Worm (Caenorhabditis elegans): ENCODE measurements around the gene ins-21.

ins-21 gene

DNA sequence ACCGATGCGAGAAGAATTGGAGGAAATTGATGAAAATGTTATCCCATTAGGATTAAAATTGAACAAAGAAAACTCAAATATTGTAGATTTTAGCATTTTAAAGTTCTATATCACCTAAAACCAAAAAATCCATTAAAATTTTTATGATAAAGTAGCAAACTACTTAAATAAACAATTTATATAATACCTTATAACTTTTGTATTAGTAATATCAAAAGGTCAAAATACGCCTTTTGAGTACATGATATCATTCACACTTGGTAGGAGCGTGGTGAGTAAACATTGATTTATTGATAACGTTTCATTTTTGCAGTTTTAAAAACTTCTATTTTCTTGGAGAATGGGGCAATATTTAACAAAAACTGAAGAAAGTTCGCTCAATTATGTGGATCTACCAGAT is 22.5 kb upstream of the ins-21 start, which contains the start of gene C05B5.5:
TSS of gene C05B5.5 (plus strand) at position 301 of the 400 bp plus-strand sequence.
- TF ChIP-seq isw-1 (GFP tag; IDR thresholded peaks at IDR 0.05): no peak
- no peak for TF ChIP-seq elt-3 (tag; optimal IDR thresholded peaks at IDR 0.05)
- no peak for TF ChIP-seq unc-62 (GFP tag; optimal IDR thresholded peaks at IDR 0.05)
- no peak for TF ChIP-seq lin-15B (tag; optimal IDR thresholded peaks at IDR 0.05)
- no peak for TF ChIP-seq unc-98 (GFP tag; IDR thresholded peaks at IDR 0.05)
- TF ChIP-seq sptf-1 (tag; optimal IDR thresholded peaks at IDR 0.05): no peak
- TF ChIP-seq swsn-7 (tag; optimal IDR thresholded peaks at IDR 0.05): no peak
- TF ChIP-seq ceh-63 (GFP tag; optimal IDR thresholded peaks at IDR 0.05): no peak
- TF ChIP-seq elt-2 (tag; optimal IDR thresholded peaks at IDR 0.05): no peak
- no peak for TF ChIP-seq nhr-20 (tag; optimal IDR thresholded peaks at IDR 0.05)
- TF ChIP-seq ama-1 (optimal IDR thresholded peaks at IDR 0.05): no peak
- TF ChIP-seq nhr-85 (tag): no peak
- TF ChIP-seq nhr-19 (GFP tag; conservative IDR thresholded peaks at IDR 0.05): no peak
- TF ChIP-seq pag-3 (tag; optimal IDR thresholded peaks at IDR 0.05; ENCODE audit: borderline replicate concordance, insufficient read depth): no peak
- TF ChIP-seq aly-2 (tag; optimal IDR thresholded peaks at IDR 0.05): no peak
- TF ChIP-seq ces-1 (GFP tag; optimal IDR thresholded peaks at IDR 0.05): no peak

DNA sequence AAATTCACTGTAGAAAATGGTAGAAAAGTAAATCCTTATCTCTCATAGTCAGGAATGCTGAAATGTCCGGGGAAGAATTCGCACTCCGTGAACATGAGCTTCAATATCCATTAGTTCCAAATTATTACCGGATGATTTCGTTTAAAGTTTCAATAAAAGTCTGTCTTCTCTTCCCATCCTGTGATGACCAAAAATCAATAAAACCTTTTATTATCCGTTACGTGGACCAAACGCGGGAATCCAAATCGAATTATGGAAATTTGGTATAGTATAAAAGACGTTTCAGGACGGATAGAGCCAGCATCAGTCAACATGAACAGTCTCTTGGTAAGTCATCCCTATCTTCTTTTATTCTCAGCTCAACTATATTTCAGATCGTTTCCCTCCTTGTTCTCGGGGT is 19.3 kb upstream of the ins-21 start, which contains the start of gene C05B5.11:
TSS of gene C05B5.11 (plus strand) at position 301 of the 400 bp plus-strand sequence.
- TF ChIP-seq skn-1 (tag; optimal IDR thresholded peaks at IDR 0.05) (no peak), C34B4.2 (tag; optimal IDR thresholded peaks at IDR 0.05) (no peak), unc-86 (tag; optimal IDR thresholded peaks at IDR 0.05) (no peak), pqm-1 (tag; optimal IDR thresholded peaks at IDR 0.05) (no peak), aha-1 (tag; optimal IDR thresholded peaks at IDR 0.05) (no peak), elt-2 (tag; optimal IDR thresholded peaks at IDR 0.05) (no peak), unc-130 (tag; optimal IDR thresholded peaks at IDR 0.05) (no peak), nhr-47 (tag; optimal IDR thresholded peaks at IDR 0.05) (no peak), nhr-12 (tag; optimal IDR thresholded peaks at IDR 0.05) (no peak), fkh-8 (tag; optimal IDR thresholded peaks at IDR 0.05) (no peak), mep-1 (tag; optimal IDR thresholded peaks at IDR 0.05) (no peak), nhr-84 (tag; optimal IDR thresholded peaks at IDR 0.05) (no peak), hpl-2 (GFP tag; optimal IDR thresholded peaks at IDR 0.05) (no peak), sox-4 (tag; optimal IDR thresholded peaks at IDR 0.05) (no peak), C16A3.4 (tag; optimal IDR thresholded peaks at IDR 0.05) (no peak), lin-15B (tag; optimal IDR thresholded peaks at IDR 0.05) (no peak), isw-1 (GFP tag; IDR thresholded peaks at IDR 0.05) (no peak), swsn-7 (tag; optimal IDR thresholded peaks at IDR 0.05) (no peak)

DNA sequence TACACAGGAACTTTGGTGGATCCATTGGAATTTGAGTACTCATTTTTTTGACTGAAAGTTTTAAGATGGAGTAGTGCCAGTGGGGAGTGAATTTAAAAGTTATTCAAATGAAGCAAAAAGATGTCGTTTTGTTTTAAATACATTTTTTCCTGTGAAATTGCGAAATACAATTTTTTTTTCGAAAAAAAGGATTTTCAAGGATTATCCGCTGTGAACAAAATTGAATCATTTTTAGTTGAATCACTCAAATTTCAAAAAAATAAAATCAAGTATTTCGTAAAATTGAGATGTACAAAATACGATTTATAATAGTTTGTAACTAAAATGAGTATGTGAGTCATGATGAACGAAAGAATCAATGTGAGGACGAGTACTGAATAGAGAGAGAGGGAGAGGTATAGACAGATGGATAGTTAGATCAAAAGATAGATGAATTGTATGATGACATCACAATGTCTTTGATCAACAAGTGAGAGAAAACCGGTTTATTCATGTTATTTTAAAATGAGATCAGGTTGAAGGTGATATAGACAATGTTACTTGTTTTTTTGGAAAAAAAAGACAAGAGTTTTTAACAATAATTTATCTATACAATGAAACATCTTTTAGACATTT is 16.7 kb upstream of the ins-21 start, which contains the start of gene C05B5.8:
TSS of gene C05B5.8 (minus strand) at position 51 of the 615 bp plus-strand sequence.
- peak; percentile 86 for TF ChIP-seq lin-14 (GFP tag; optimal IDR thresholded peaks at IDR 0.05)
- TF ChIP-seq mep-1 (tag; optimal IDR thresholded peaks at IDR 0.05): peak; percentile 13
- peak; percentile 71 for TF ChIP-seq nhr-20 (tag; optimal IDR thresholded peaks at IDR 0.05)
- TF ChIP-seq aha-1 (tag; optimal IDR thresholded peaks at IDR 0.05): no peak
- peak in 1 of 2 experiments; percentile 28 for TF ChIP-seq efl-1 (optimal IDR thresholded peaks at IDR 0.05)
- peak in 1 of 2 experiments; percentile 59 for TF ChIP-seq efl-1 (GFP tag; optimal IDR thresholded peaks at IDR 0.05 in 1 of 2)
- TF ChIP-seq nhr-71 (tag; optimal IDR thresholded peaks at IDR 0.05): peak; percentile 73
- TF ChIP-seq nhr-11 (tag; optimal IDR thresholded peaks at IDR 0.05): no peak
- no peak for TF ChIP-seq efl-3 (GFP tag; optimal IDR thresholded peaks at IDR 0.05)
- TF ChIP-seq snu-23 (GFP tag; optimal IDR thresholded peaks at IDR 0.05): peak; percentile 74
- peak; percentile 34 for TF ChIP-seq C16A3.4 (tag; optimal IDR thresholded peaks at IDR 0.05)
- TF ChIP-seq lsy-2 (tag; optimal IDR thresholded peaks at IDR 0.05): peak; percentile 12 to 53
- TF ChIP-seq nhr-19 (GFP tag; conservative IDR thresholded peaks at IDR 0.05): peak; percentile 44
- peak; percentile 97 for TF ChIP-seq nhr-85 (tag)
- TF ChIP-seq zip-4 (GFP tag; optimal IDR thresholded peaks at IDR 0.05): no peak
- TF ChIP-seq dpl-1 (GFP tag; optimal IDR thresholded peaks at IDR 0.05): peak in 2 of 3 experiments; percentile 8 to 10
- peak; percentile 20 for TF ChIP-seq lir-3 (tag; optimal IDR thresholded peaks at IDR 0.05; ENCODE audit: poor library complexity)
- peak; percentile 97 for TF ChIP-seq grh-1 (GFP tag; IDR thresholded peaks at IDR 0.05)
- peak in 1 of 2 experiments; percentile 31 for TF ChIP-seq lin-35 (GFP tag; optimal IDR thresholded peaks at IDR 0.05)
- TF ChIP-seq blmp-1 (tag; optimal IDR thresholded peaks at IDR 0.05): peak; percentile 46
- TF ChIP-seq nhr-77 (tag; optimal IDR thresholded peaks at IDR 0.05): no peak
- peak; percentile 49 for TF ChIP-seq vab-15 (tag; optimal IDR thresholded peaks at IDR 0.05)
- no peak for TF ChIP-seq unc-98 (GFP tag; IDR thresholded peaks at IDR 0.05)
- TF ChIP-seq elt-3 (tag; optimal IDR thresholded peaks at IDR 0.05): peak in 3 of 6 experiments; percentile 31 to 58 (median 39)
- peak; percentile 57 for TF ChIP-seq nhr-90 (tag; optimal IDR thresholded peaks at IDR 0.05; ENCODE audit: poor library complexity)
